Fruit fly (Drosophila melanogaster) whole organism, embryonic: Measurements from ENCODE around the gene Srp19.
A peak's percentile ranks its signal among the peaks of the same experiment; 100 is the strongest.

Experiments used
- CG10274 ChIP-seq: fragments of 200-800 bp; sonication (Bioruptor generic); optimal IDR thresholded peaks from 3 replicates; lab custom pipeline; 2017; ENCODE audit warnings: missing biosample characterization, mild to moderate bottlenecking, missing genetic modification characterization
- CG11504 ChIP-seq: fragments of 200-800 bp; sonication (Bioruptor generic); optimal IDR thresholded peaks from 3 replicates; lab custom pipeline; 2019; ENCODE audit warnings: missing biosample characterization, mild to moderate bottlenecking, missing genetic modification characterization, moderate library complexity
- CG12942 ChIP-seq: fragments of 200-800 bp; sonication (Bioruptor generic); optimal IDR thresholded peaks from 3 replicates; lab custom pipeline; 2016; ENCODE audit warnings: missing biosample characterization, missing genetic modification characterization
- CG13624 ChIP-seq: fragments of 200-800 bp; sonication (Bioruptor generic); optimal IDR thresholded peaks from 2 replicates; lab custom pipeline; 2016; ENCODE audit warnings: missing biosample characterization, missing genetic modification characterization
- CG14441 ChIP-seq: fragments of 200-800 bp; sonication (Bioruptor generic); IDR thresholded peaks from 2 replicates; pipeline ENCODE4 v1.3.6; 2022; ENCODE audit warnings: missing biosample characterization, missing genetic modification characterization
- CG15696 ChIP-seq: fragments of 200-800 bp; sonication (Bioruptor generic); optimal IDR thresholded peaks from 2 replicates; lab custom pipeline; 2019; ENCODE audit warnings: missing biosample characterization, mild to moderate bottlenecking, missing genetic modification characterization, moderate library complexity
- CG1602 ChIP-seq: fragments of 200-800 bp; sonication (Bioruptor generic); optimal IDR thresholded peaks from 3 replicates; lab custom pipeline; 2016; ENCODE audit warnings: missing biosample characterization, missing genetic modification characterization
- CG1647 ChIP-seq: fragments of 200-800 bp; sonication (Bioruptor generic); optimal IDR thresholded peaks from 3 replicates; lab custom pipeline; 2016; ENCODE audit warnings: missing biosample characterization, missing genetic modification characterization
- CG17385 ChIP-seq: fragments of 200-800 bp; sonication (Bioruptor generic); optimal IDR thresholded peaks from 3 replicates; lab custom pipeline; 2018; ENCODE audit warnings: missing biosample characterization, mild to moderate bottlenecking, missing genetic modification characterization
- CG2712 ChIP-seq: fragments of 200-800 bp; optimal IDR thresholded peaks from 3 replicates; lab custom pipeline; 2019; ENCODE audit warnings: missing biosample characterization, mild to moderate bottlenecking, missing genetic modification characterization, moderate library complexity
- CG3281 ChIP-seq: fragments of 200-800 bp; sonication (Bioruptor generic); optimal IDR thresholded peaks from 3 replicates; lab custom pipeline; 2017; ENCODE audit warnings: missing biosample characterization, mild to moderate bottlenecking, missing genetic modification characterization
- CG33213 ChIP-seq: fragments of 200-800 bp; sonication (Bioruptor generic); optimal IDR thresholded peaks from 3 replicates; lab custom pipeline; 2016; ENCODE audit warnings: missing biosample characterization, missing genetic modification characterization
- CG4282 ChIP-seq: fragments of 200-800 bp; sonication (Bioruptor generic); optimal IDR thresholded peaks from 2 replicates; lab custom pipeline; 2016; ENCODE audit warnings: missing biosample characterization, missing genetic modification characterization
- CG7928 ChIP-seq: fragments of 200-800 bp; sonication (Bioruptor generic); optimal IDR thresholded peaks from 2 replicates; lab custom pipeline; 2017; ENCODE audit warnings: missing biosample characterization, mild to moderate bottlenecking, missing genetic modification characterization
- CG8290 ChIP-seq, 3 experiments: fragments of 200-800 bp; sonication (Bioruptor generic); optimal IDR thresholded peaks; 2 replicates each; lab custom pipeline; 2016 to 2019; ENCODE audit warnings: missing biosample characterization in 3 of 3, missing genetic modification characterization in 3 of 3, mild to moderate bottlenecking in 2 of 3, moderate library complexity in 1 of 3
- CG8765 ChIP-seq: fragments of 200-800 bp; sonication (Bioruptor generic); IDR thresholded peaks from 2 replicates; pipeline ENCODE4 v1.3.6; 2022; ENCODE audit warnings: missing biosample characterization, missing genetic modification characterization
- CG9215 ChIP-seq: fragments of 200-800 bp; sonication (Bioruptor generic); IDR thresholded peaks from 2 replicates; pipeline ENCODE4 v1.3.6; 2022; ENCODE audit warnings: missing biosample characterization, missing genetic modification characterization
- CTCF ChIP-seq: fragments of 200-800 bp; sonication (Bioruptor generic); optimal IDR thresholded peaks from 2 replicates; lab custom pipeline; 2017; ENCODE audit warnings: missing biosample characterization, mild to moderate bottlenecking, missing genetic modification characterization, moderate library complexity
- CoRest ChIP-seq: fragments of 200-800 bp; sonication (Bioruptor generic); optimal IDR thresholded peaks from 3 replicates; lab custom pipeline; 2018; ENCODE audit warnings: missing biosample characterization, mild to moderate bottlenecking, missing genetic modification characterization, moderate library complexity
- Dbx ChIP-seq: fragments of 200-800 bp; sonication (Bioruptor generic); IDR thresholded peaks from 3 replicates; pipeline ENCODE4 v1.3.6; 2022; ENCODE audit warnings: missing biosample characterization, missing genetic modification characterization
- Dek ChIP-seq: fragments of 200-800 bp; sonication (Bioruptor generic); optimal IDR thresholded peaks from 3 replicates; lab custom pipeline; 2019; ENCODE audit warnings: missing biosample characterization, mild to moderate bottlenecking, missing genetic modification characterization, moderate library complexity
- Dip3 ChIP-seq: fragments of 200-800 bp; sonication (Bioruptor generic); optimal IDR thresholded peaks from 3 replicates; lab custom pipeline; 2016; ENCODE audit warnings: missing biosample characterization, missing genetic modification characterization
- Drgx ChIP-seq: fragments of 200-800 bp; sonication (Bioruptor generic); IDR thresholded peaks from 2 replicates; pipeline ENCODE4 v1.3.6; 2022; ENCODE audit warnings: missing biosample characterization, missing genetic modification characterization
- Fer1 ChIP-seq: fragments of 200-800 bp; sonication (Bioruptor generic); optimal IDR thresholded peaks from 2 replicates; lab custom pipeline; 2017; ENCODE audit warnings: missing biosample characterization, mild to moderate bottlenecking, missing genetic modification characterization
- HLH3B ChIP-seq: fragments of 200-800 bp; sonication (Bioruptor generic); IDR thresholded peaks from 2 replicates; pipeline ENCODE4 v1.3.6; 2022; ENCODE audit warnings: missing biosample characterization, missing genetic modification characterization
- HLH4C ChIP-seq: fragments of 200-800 bp; sonication (Bioruptor generic); IDR thresholded peaks from 3 replicates; pipeline ENCODE4 v1.3.6; 2022; ENCODE audit warnings: missing biosample characterization, missing genetic modification characterization; ENCODE audit not compliant: partially characterized antibody
- NC2α ChIP-seq: fragments of 200-800 bp; sonication (Bioruptor generic); optimal IDR thresholded peaks from 2 replicates; lab custom pipeline; 2016; ENCODE audit warnings: missing biosample characterization, missing genetic modification characterization
- Neu2 ChIP-seq: fragments of 200-800 bp; sonication (Bioruptor generic); optimal IDR thresholded peaks from 3 replicates; lab custom pipeline; 2016; ENCODE audit warnings: missing biosample characterization, missing genetic modification characterization, borderline replicate concordance
- Ravus ChIP-seq: fragments of 200-800 bp; sonication (Bioruptor generic); IDR thresholded peaks from 2 replicates; pipeline ENCODE4 v1.3.6; 2022; ENCODE audit warnings: missing biosample characterization, missing genetic modification characterization
- Six4 ChIP-seq: fragments of 200-800 bp; sonication (Bioruptor generic); optimal IDR thresholded peaks from 2 replicates; lab custom pipeline; 2016; ENCODE audit warnings: missing biosample characterization, missing genetic modification characterization
- Trl ChIP-seq, 3 experiments: fragments of >200 bp in 2 of 3; fragments of 200-800 bp in 1 of 3; sonication (Bioruptor generic) in 1 of 3; optimal IDR thresholded peaks; 2 replicates in 1 of 3; 3 replicates in 2 of 3; lab custom pipeline; 2016 to 2017; ENCODE audit warnings: missing biosample characterization in 1 of 3, missing genetic modification characterization in 1 of 3
- ap ChIP-seq: fragments of 200-800 bp; sonication (Bioruptor generic); IDR thresholded peaks from 2 replicates; pipeline ENCODE4 v1.3.6; 2022; ENCODE audit warnings: missing biosample characterization, missing genetic modification characterization
- bowl ChIP-seq: fragments of 200-800 bp; sonication (Bioruptor generic); IDR thresholded peaks from 2 replicates; pipeline ENCODE4 v1.3.6; 2022; ENCODE audit warnings: missing biosample characterization, missing genetic modification characterization
- btn ChIP-seq: fragments of 200-800 bp; sonication (Bioruptor generic); optimal IDR thresholded peaks from 2 replicates; lab custom pipeline; 2016; ENCODE audit warnings: missing biosample characterization, missing genetic modification characterization
- chinmo ChIP-seq: fragments of 200-800 bp; sonication (Bioruptor generic); IDR thresholded peaks from 4 replicates; pipeline ENCODE4 v1.3.6; 2022; ENCODE audit warnings: missing biosample characterization, missing genetic modification characterization; ENCODE audit not compliant: partially characterized antibody
- ci ChIP-seq: fragments of 200-800 bp; sonication (Bioruptor generic); IDR thresholded peaks from 3 replicates; pipeline ENCODE4 v1.3.6; 2022; ENCODE audit warnings: missing biosample characterization, missing genetic modification characterization
- emc ChIP-seq: fragments of 200-800 bp; sonication (Bioruptor generic); optimal IDR thresholded peaks from 2 replicates; lab custom pipeline; 2016; ENCODE audit warnings: missing biosample characterization, missing genetic modification characterization
- gem ChIP-seq: fragments of 200-800 bp; sonication (Bioruptor generic); optimal IDR thresholded peaks from 2 replicates; lab custom pipeline; 2019; ENCODE audit warnings: missing biosample characterization, mild to moderate bottlenecking, missing genetic modification characterization, moderate library complexity
- gsb ChIP-seq: fragments of 200-800 bp; sonication (Bioruptor generic); IDR thresholded peaks from 2 replicates; pipeline ENCODE4 v1.3.6; 2022; ENCODE audit warnings: missing biosample characterization, missing genetic modification characterization
- hb ChIP-seq: fragments of 200-800 bp; sonication (Bioruptor generic); IDR thresholded peaks from 3 replicates; pipeline ENCODE4 v1.3.6; 2022; ENCODE audit warnings: missing biosample characterization, missing genetic modification characterization; ENCODE audit not compliant: partially characterized antibody
- insv ChIP-seq, 2 experiments: fragments of 200-800 bp; sonication (Bioruptor generic); optimal IDR thresholded peaks; 3 replicates each; lab custom pipeline; 2016 to 2018; ENCODE audit warnings: missing biosample characterization in 2 of 2, missing genetic modification characterization in 2 of 2
- lab ChIP-seq: fragments of 200-800 bp; sonication (Bioruptor generic); optimal IDR thresholded peaks from 3 replicates; lab custom pipeline; 2017; ENCODE audit warnings: missing biosample characterization, missing genetic modification characterization, mild to moderate bottlenecking, moderate library complexity, missing genetic modification reagents
- lbe ChIP-seq: fragments of 200-800 bp; sonication (Bioruptor generic); optimal IDR thresholded peaks from 2 replicates; lab custom pipeline; 2016; ENCODE audit warnings: missing biosample characterization, mild to moderate bottlenecking, missing genetic modification characterization
- nerfin-2 ChIP-seq: fragments of 200-800 bp; sonication (Bioruptor generic); IDR thresholded peaks from 2 replicates; pipeline ENCODE4 v1.3.6; 2022; ENCODE audit warnings: missing biosample characterization, missing genetic modification characterization; ENCODE audit not compliant: partially characterized antibody
- pros ChIP-seq: fragments of 200-800 bp; sonication (Bioruptor generic); optimal IDR thresholded peaks from 3 replicates; lab custom pipeline; 2019; ENCODE audit warnings: missing biosample characterization, mild to moderate bottlenecking, missing genetic modification characterization, moderate library complexity
- sens ChIP-seq: fragments of 200-800 bp; sonication (Bioruptor generic); peaks from one replicate; lab custom pipeline; 2016; ENCODE audit warnings: missing biosample characterization, missing genetic modification characterization
- sim ChIP-seq: fragments of 200-800 bp; sonication (Bioruptor generic); IDR thresholded peaks from 2 replicates; pipeline ENCODE4 v1.3.6; 2022; ENCODE audit warnings: missing biosample characterization, missing genetic modification characterization
- tap ChIP-seq: fragments of 200-800 bp; optimal IDR thresholded peaks from 3 replicates; lab custom pipeline; 2019; ENCODE audit warnings: missing biosample characterization, mild to moderate bottlenecking, missing genetic modification characterization, moderate library complexity
- unpg ChIP-seq: fragments of 200-800 bp; sonication (Bioruptor generic); optimal IDR thresholded peaks from 3 replicates; lab custom pipeline; 2018; ENCODE audit warnings: missing biosample characterization, mild to moderate bottlenecking, missing genetic modification characterization, moderate library complexity
- usp ChIP-seq: fragments of >200 bp; optimal IDR thresholded peaks from 2 replicates; lab custom pipeline; 2017; ENCODE audit warnings: missing biosample characterization, missing genetic modification characterization

Srp19 gene

dm6 chr3L:7360324-7360852, 12.6 kb upstream of the Srp19 start, which contains the start of gene Sec63 (continued):
- peak; percentile 50 for TF ChIP-seq lab
- no peak for TF ChIP-seq insv (GFP tag; optimal IDR thresholded peaks at IDR 0.05; lab: Kevin White, UChicago)
- TF ChIP-seq pros = no peak
- no peak for TF ChIP-seq CG10274 (GFP tag; lab: Kevin White, UChicago)
- peak; percentile 89 for TF ChIP-seq HLH4C (GFP tag; lab: Robert Waterston, UW)
- peak; percentile 49; the same call in 1 of the 2 replicates for TF ChIP-seq ap (GFP tag; lab: Robert Waterston, UW)
- peak; percentile 4 for TF ChIP-seq Fer1 (GFP tag; lab: Kevin White, UChicago)
- no peak for TF ChIP-seq Neu2
- peak; percentile 30 for TF ChIP-seq CG15696
- TF ChIP-seq gsb (GFP tag; lab: Robert Waterston, UW) = no peak; the same call in 1 of the 2 replicates
- TF ChIP-seq btn (GFP tag; lab: Kevin White, UChicago) = no peak
- peak; percentile 74 for TF ChIP-seq CG33213 (GFP tag; lab: Kevin White, UChicago)
- TF ChIP-seq hb (GFP tag; lab: Robert Waterston, UW) = peak; percentile 87
- TF ChIP-seq gem (tag; lab: Kevin White, UChicago) = peak; percentile 71
- TF ChIP-seq CG17385 (GFP tag; lab: Kevin White, UChicago) = no peak
- peak; percentile 58 for TF ChIP-seq CG3281
- peak; percentile 64; the same call in 1 of the 2 replicates for TF ChIP-seq CG14441 (GFP tag; lab: Robert Waterston, UW)
- TF ChIP-seq NC2α (GFP tag; lab: Kevin White, UChicago) = no peak
- TF ChIP-seq unpg (GFP tag; lab: Kevin White, UChicago) = peak; percentile 53
- TF ChIP-seq CG1647 (GFP tag; lab: Kevin White, UChicago) = peak; percentile 17
- TF ChIP-seq CG8290 (GFP tag; optimal IDR thresholded peaks at IDR 0.05; lab: Kevin White, UChicago) = peak; percentile 35
- TF ChIP-seq CG8290 (tag; optimal IDR thresholded peaks at IDR 0.05; lab: Kevin White, UChicago) = peak in 1 of 2 experiments; percentile 81
- peak; percentile 83 for TF ChIP-seq sens (GFP tag; lab: Kevin White, UChicago)
- TF ChIP-seq chinmo (GFP tag; lab: Robert Waterston, UW) = peak; percentile 6; the same call in 2 of the 4 replicates
- no peak for TF ChIP-seq CG7928 (GFP tag; lab: Kevin White, UChicago)
- no peak for TF ChIP-seq CG4282 (GFP tag; lab: Kevin White, UChicago)
- peak; percentile 45; the same call in 2 of the 3 replicates for TF ChIP-seq Dbx (GFP tag; lab: Robert Waterston, UW)
- TF ChIP-seq Dip3 = peak; percentile 58
- TF ChIP-seq CG2712 (tag; lab: Kevin White, UChicago) = peak; percentile 31
- no peak for TF ChIP-seq CG8765 (GFP tag; lab: Robert Waterston, UW)
- peak; percentile 36 for TF ChIP-seq CG13624
- TF ChIP-seq CTCF (GFP tag; lab: Kevin White, UChicago) = peak; percentile 72
- no peak for TF ChIP-seq Six4 (GFP tag; lab: Kevin White, UChicago)
- TF ChIP-seq emc (GFP tag; lab: Kevin White, UChicago) = no peak
- no peak for TF ChIP-seq lbe (GFP tag; lab: Kevin White, UChicago)
- TF ChIP-seq Trl (optimal IDR thresholded peaks at IDR 0.05; lab: Kevin White, UChicago) = no peak
- no peak for TF ChIP-seq Trl (GFP tag; optimal IDR thresholded peaks at IDR 0.05; lab: Kevin White, UChicago)
- TF ChIP-seq Dek (tag; lab: Kevin White, UChicago) = no peak
- peak; percentile 34 for TF ChIP-seq CoRest (tag; lab: Kevin White, UChicago)
- TF ChIP-seq HLH3B (GFP tag; lab: Robert Waterston, UW) = peak; percentile 43; the same call in 1 of the 2 replicates
- no peak; the same call in 1 of the 3 replicates for TF ChIP-seq ci (GFP tag; lab: Robert Waterston, UW)
- TF ChIP-seq CG1602 (GFP tag; lab: Kevin White, UChicago) = no peak
- TF ChIP-seq sim = no peak
- no peak for TF ChIP-seq bowl (GFP tag; lab: Robert Waterston, UW)
- peak; percentile 85 for TF ChIP-seq nerfin-2 (GFP tag; lab: Robert Waterston, UW)
- TF ChIP-seq CG9215 (GFP tag; lab: Robert Waterston, UW) = peak; percentile 44
- peak; percentile 13 for TF ChIP-seq CG12942
- no peak for TF ChIP-seq usp
- peak; percentile 60 for TF ChIP-seq CG11504 (tag; lab: Kevin White, UChicago)
- no peak for TF ChIP-seq tap (tag; lab: Kevin White, UChicago)
- 0 out of 2 replicates have a peak, but pooled peaks have one; percentile 9 for TF ChIP-seq Ravus (GFP tag; lab: Robert Waterston, UW)
- no peak for TF ChIP-seq Drgx (GFP tag; lab: Robert Waterston, UW)
